Fruit fly (Drosophila melanogaster): ENCODE results near the gene CG18599.

The CG18599 gene

dm6 chr3R:18297444-18298297, 30.1 kb downstream of the CG18599 start (continued):
- TF ChIP-seq btn (GFP tag; optimal IDR thresholded peaks at IDR 0.05): no peak
- TF ChIP-seq CG12155 (GFP tag; optimal IDR thresholded peaks at IDR 0.05): no peak
- TF ChIP-seq Rfx (GFP tag; IDR thresholded peaks at IDR 0.05): no peak
- no peak for TF ChIP-seq CG34376 (GFP tag; optimal IDR thresholded peaks at IDR 0.05)
- no peak for TF ChIP-seq ind (GFP tag; optimal IDR thresholded peaks at IDR 0.05)
- TF ChIP-seq CG18764 (GFP tag; optimal IDR thresholded peaks at IDR 0.05): no peak
- peak; percentile 13 for TF ChIP-seq ATbp (GFP tag; optimal IDR thresholded peaks at IDR 0.05)
- no peak for TF ChIP-seq CG42726 (GFP tag; IDR thresholded peaks at IDR 0.05; ENCODE audit: partially characterized antibody)
- TF ChIP-seq bcd (GFP tag; optimal IDR thresholded peaks at IDR 0.05): no peak
- TF ChIP-seq MBD-R2 (GFP tag; IDR thresholded peaks at IDR 0.05): no peak
- no peak for TF ChIP-seq sc (optimal IDR thresholded peaks at IDR 0.05)
- TF ChIP-seq sc (GFP tag; optimal IDR thresholded peaks at IDR 0.05): no peak
- TF ChIP-seq ttk (GFP tag; IDR thresholded peaks at IDR 0.05): no peak
- TF ChIP-seq YL-1 (GFP tag; optimal IDR thresholded peaks at IDR 0.05): no peak
- no peak for TF ChIP-seq onecut (GFP tag; IDR thresholded peaks at IDR 0.05)
- TF ChIP-seq CG7745 (tag; optimal IDR thresholded peaks at IDR 0.05): no peak
- TF ChIP-seq ash1 (GFP tag; optimal IDR thresholded peaks at IDR 0.05): no peak
- no peak for TF ChIP-seq org-1 (GFP tag; optimal IDR thresholded peaks at IDR 0.05)
- peak; percentile 20 for TF ChIP-seq Sox102F (GFP tag; optimal IDR thresholded peaks at IDR 0.05)
- no peak for TF ChIP-seq Dbx (GFP tag; IDR thresholded peaks at IDR 0.05)
- no peak for TF ChIP-seq CG7357 (GFP tag; IDR thresholded peaks at IDR 0.05)
- no peak for TF ChIP-seq Sry-δ (GFP tag; optimal IDR thresholded peaks at IDR 0.05)
- no peak for TF ChIP-seq CG9215 (GFP tag; IDR thresholded peaks at IDR 0.05)
- no peak for TF ChIP-seq Max (GFP tag; optimal IDR thresholded peaks at IDR 0.05)
- no peak for TF ChIP-seq CG12071 (GFP tag; optimal IDR thresholded peaks at IDR 0.05)
- no peak for TF ChIP-seq CG8281 (tag; optimal IDR thresholded peaks at IDR 0.05)
- no peak for TF ChIP-seq stwl (tag; optimal IDR thresholded peaks at IDR 0.05)
- no peak for TF ChIP-seq pfk (GFP tag; optimal IDR thresholded peaks at IDR 0.05)
- TF ChIP-seq Blimp-1 (GFP tag; optimal IDR thresholded peaks at IDR 0.05): peak; percentile 67
- TF ChIP-seq zen2 (GFP tag; IDR thresholded peaks at IDR 0.05; ENCODE audit: partially characterized antibody): 0 out of 3 replicates have a peak, but pooled peaks have one; percentile 19
- TF ChIP-seq Hr78 (GFP tag; optimal IDR thresholded peaks at IDR 0.05): no peak
- no peak for TF ChIP-seq klu (GFP tag; IDR thresholded peaks at IDR 0.05)
- no peak for TF ChIP-seq Hmx (GFP tag; optimal IDR thresholded peaks at IDR 0.05)
- no peak for TF ChIP-seq CG2120 (GFP tag; optimal IDR thresholded peaks at IDR 0.05)
- TF ChIP-seq Xrp1 (GFP tag; IDR thresholded peaks at IDR 0.05): peak; percentile 28; the same call in 1 of the 2 replicates
- TF ChIP-seq CG3407 (GFP tag; optimal IDR thresholded peaks at IDR 0.05): no peak
- no peak for TF ChIP-seq CG18599 (GFP tag; optimal IDR thresholded peaks at IDR 0.05)
- no peak for TF ChIP-seq Atf6 (GFP tag; IDR thresholded peaks at IDR 0.05)
- no peak for TF ChIP-seq br (optimal IDR thresholded peaks at IDR 0.05)
- TF ChIP-seq Dfd (GFP tag; optimal IDR thresholded peaks at IDR 0.05): no peak
- TF ChIP-seq CG3838 (GFP tag; optimal IDR thresholded peaks at IDR 0.05): no peak
- TF ChIP-seq CG15269 (tag; optimal IDR thresholded peaks at IDR 0.05): no peak
- TF ChIP-seq CG10274 (GFP tag; optimal IDR thresholded peaks at IDR 0.05): no peak
- TF ChIP-seq CG9797 (GFP tag; optimal IDR thresholded peaks at IDR 0.05): no peak
- no peak for TF ChIP-seq chn (GFP tag; optimal IDR thresholded peaks at IDR 0.05)
- no peak for TF ChIP-seq hth (optimal IDR thresholded peaks at IDR 0.05)
- TF ChIP-seq CG33557 (GFP tag; optimal IDR thresholded peaks at IDR 0.05): no peak
- no peak for TF ChIP-seq h (optimal IDR thresholded peaks at IDR 0.05)
- no peak for TF ChIP-seq E2f2 (GFP tag; IDR thresholded peaks at IDR 0.05)
- TF ChIP-seq CG1602 (GFP tag; optimal IDR thresholded peaks at IDR 0.05): no peak
- TF ChIP-seq CG15479 (GFP tag; optimal IDR thresholded peaks at IDR 0.05): no peak

Data from whole organism, embryonic.